Worm (Caenorhabditis elegans): ENCODE data around the gene Y55F3AM.5.

- TF ChIP-seq ets-4 (GFP tag; optimal IDR thresholded peaks at IDR 0.05) = no peak
- no peak for TF ChIP-seq ztf-18 (tag; optimal IDR thresholded peaks at IDR 0.05)
- TF ChIP-seq snpc-4 (GFP tag; optimal IDR thresholded peaks at IDR 0.05) = no peak
- no peak for TF ChIP-seq snpc-4 (tag; optimal IDR thresholded peaks at IDR 0.05)
- no peak for TF ChIP-seq ceh-91 (GFP tag; IDR thresholded peaks at IDR 0.05)
- TF ChIP-seq tbx-9 (tag; optimal IDR thresholded peaks at IDR 0.05; ENCODE audit: borderline replicate concordance) = no peak
- no peak for TF ChIP-seq C06A6.2 (GFP tag; conservative IDR thresholded peaks at IDR 0.05)
- no peak for TF ChIP-seq nfya-2 (GFP tag; IDR thresholded peaks at IDR 0.05)
- TF ChIP-seq tlf-1 (GFP tag; optimal IDR thresholded peaks at IDR 0.05) = no peak
- no peak for TF ChIP-seq unc-62 (GFP tag; optimal IDR thresholded peaks at IDR 0.05)
- TF ChIP-seq chd-7 (tag; optimal IDR thresholded peaks at IDR 0.05) = no peak
- TF ChIP-seq aptf-3 (GFP tag; IDR thresholded peaks at IDR 0.05) = no peak
- no peak for TF ChIP-seq attf-5 (GFP tag; optimal IDR thresholded peaks at IDR 0.05)
- TF ChIP-seq ztf-6 (GFP tag; IDR thresholded peaks at IDR 0.05) = no peak
These were observed 36.1 kb downstream of the Y55F3AM.5 start for ce11 chrIV:1035108-1035507.

Data from whole organism, young adult.